Worm (Caenorhabditis elegans) whole organism, mixed stage, embryonic: ENCODE measurements around the gene T16G12.12.

Experiments
- ceh-39 ChIP-seq: fragments of 150-350 bp; optimal IDR thresholded peaks from 2 replicates; lab custom pipeline; 2014; ENCODE audit warnings: missing biosample characterization, missing genetic modification characterization
- ces-1 ChIP-seq: fragments of 150-350 bp; optimal IDR thresholded peaks from 2 replicates; lab custom pipeline; 2014; ENCODE audit warnings: missing biosample characterization, missing genetic modification reagents, missing genetic modification characterization
- elt-3 ChIP-seq: fragments of 150-350 bp; optimal IDR thresholded peaks from 2 replicates; lab custom pipeline; 2014; ENCODE audit warnings: missing biosample characterization, missing genetic modification characterization
- nhr-2 ChIP-seq: fragments of 150-350 bp; optimal IDR thresholded peaks from 2 replicates; lab custom pipeline; 2014; ENCODE audit warnings: missing biosample characterization, missing genetic modification characterization

- TF ChIP-seq nhr-2 (tag; lab: Kevin White, UChicago) (no peak), ces-1 (no peak), elt-3 (tag; lab: Kevin White, UChicago) (no peak), ceh-39 (tag; lab: Kevin White, UChicago) (no peak)
These were observed 3.7 kb upstream of the T16G12.12 start, which contains the start of gene T16G12.1 for ce11 chrIII:10049682-10050081.
